Worm (Caenorhabditis elegans): ENCODE results near the gene unc-17.

The unc-17 gene

ce11 chrIV:3662863-3663262 is 38.4 kb upstream of the unc-17 start:
- TF ChIP-seq athp-1 (tag; optimal IDR thresholded peaks at IDR 0.05) (no peak), egrh-3 (GFP tag; IDR thresholded peaks at IDR 0.05) (peak; percentile 28; the same call in 1 of the 2 replicates), zfh-2 (GFP tag; conservative IDR thresholded peaks at IDR 0.05) (peak; percentile 68), F39B2.1 (GFP tag; IDR thresholded peaks at IDR 0.05) (no peak)

- TF ChIP-seq B0019.2 (GFP tag; conservative IDR thresholded peaks at IDR 0.05) (no peak), pha-4 (tag; optimal IDR thresholded peaks at IDR 0.05) (no peak), F49E8.2 (tag; optimal IDR thresholded peaks at IDR 0.05; ENCODE audit: insufficient read depth) (no peak), sdz-38 (tag; optimal IDR thresholded peaks at IDR 0.05) (no peak), akir-1 (GFP tag; optimal IDR thresholded peaks at IDR 0.05) (no peak), attf-6 (GFP tag; IDR thresholded peaks at IDR 0.05) (no peak), dox-1 (GFP tag; IDR thresholded peaks at IDR 0.05) (no peak), mxl-1 (tag; optimal IDR thresholded peaks at IDR 0.05) (no peak), lsl-1 (GFP tag; optimal IDR thresholded peaks at IDR 0.05) (no peak), F57A8.1 (GFP tag; optimal IDR thresholded peaks at IDR 0.05) (no peak), nhr-90 (tag; optimal IDR thresholded peaks at IDR 0.05) (no peak)
Measured at ce11 chrIV:3661117-3661634, 36.7 kb upstream of the unc-17 start.

ce11 chrIV:3659951-3660350 is 35.5 kb upstream of the unc-17 start:
- no peak for TF ChIP-seq sea-2 (GFP tag; IDR thresholded peaks at IDR 0.05)

- no peak for TF ChIP-seq F57C9.4 (tag; optimal IDR thresholded peaks at IDR 0.05)
Measured at ce11 chrIV:3655896-3656295, 31.4 kb upstream of the unc-17 start.

- TF ChIP-seq K11D2.4 (GFP tag; IDR thresholded peaks at IDR 0.05) (no peak), F22D6.2 (tag; optimal IDR thresholded peaks at IDR 0.05) (no peak), nfya-2 (GFP tag; IDR thresholded peaks at IDR 0.05) (no peak), F49E8.2 (tag; optimal IDR thresholded peaks at IDR 0.05; ENCODE audit: insufficient read depth) (no peak), attf-3 (GFP tag; conservative IDR thresholded peaks at IDR 0.05) (no peak), nhr-90 (tag; optimal IDR thresholded peaks at IDR 0.05) (no peak), egl-18 (GFP tag; IDR thresholded peaks at IDR 0.05) (no peak)
Measured at ce11 chrIV:3654823-3655222, 30.3 kb upstream of the unc-17 start.

- no peak for TF ChIP-seq fkh-3 (tag; optimal IDR thresholded peaks at IDR 0.05)
- 0 out of 2 replicates have a peak, but pooled peaks have one; percentile 17 for TF ChIP-seq C06A6.2 (GFP tag; conservative IDR thresholded peaks at IDR 0.05)
- TF ChIP-seq B0019.2 (GFP tag; conservative IDR thresholded peaks at IDR 0.05): no peak
- TF ChIP-seq somi-1 (GFP tag; optimal IDR thresholded peaks at IDR 0.05): peak; percentile 88
- peak; percentile 66; the same call in 1 of the 2 replicates for TF ChIP-seq lin-26 (GFP tag; IDR thresholded peaks at IDR 0.05)
- no peak for TF ChIP-seq Y67H2A.10 (GFP tag; conservative IDR thresholded peaks at IDR 0.05)
- no peak for TF ChIP-seq T07F8.4 (tag; optimal IDR thresholded peaks at IDR 0.05)
- TF ChIP-seq hsf-1 (GFP tag; IDR thresholded peaks at IDR 0.05): peak; percentile 62; the same call in 1 of the 2 replicates
- peak; percentile 82 for TF ChIP-seq K11D2.4 (GFP tag; IDR thresholded peaks at IDR 0.05)
- TF ChIP-seq rpc-1 (optimal IDR thresholded peaks at IDR 0.05): no peak
- TF ChIP-seq rpc-1 (tag; optimal IDR thresholded peaks at IDR 0.05): no peak
- no peak for TF ChIP-seq ztf-3 (GFP tag; optimal IDR thresholded peaks at IDR 0.05)
- TF ChIP-seq zfh-2 (GFP tag; conservative IDR thresholded peaks at IDR 0.05): peak; percentile 70
- no peak for TF ChIP-seq let-607 (tag; optimal IDR thresholded peaks at IDR 0.05)
- TF ChIP-seq ceh-79 (tag; optimal IDR thresholded peaks at IDR 0.05): no peak
- TF ChIP-seq mes-4 (tag; optimal IDR thresholded peaks at IDR 0.05): no peak
- no peak for TF ChIP-seq egl-18 (GFP tag; IDR thresholded peaks at IDR 0.05)
- peak; percentile 14 for TF ChIP-seq K12H6.12 (tag; optimal IDR thresholded peaks at IDR 0.05)
- no peak for TF ChIP-seq attf-5 (GFP tag; optimal IDR thresholded peaks at IDR 0.05)
- TF ChIP-seq unc-62 (GFP tag; optimal IDR thresholded peaks at IDR 0.05): no peak
- no peak for TF ChIP-seq pha-4 (tag; optimal IDR thresholded peaks at IDR 0.05)
- TF ChIP-seq snpc-1.1 (tag; optimal IDR thresholded peaks at IDR 0.05; ENCODE audit: insufficient read depth): no peak
- 0 out of 2 replicates have a peak, but pooled peaks have one; percentile 23 for TF ChIP-seq B0336.3 (GFP tag; IDR thresholded peaks at IDR 0.05)
Measured at ce11 chrIV:3654214-3654613, 29.7 kb upstream of the unc-17 start.
